Fruit fly (Drosophila melanogaster): Measurements from ENCODE around the gene tup.

dm6 chr2L:18866582-18866981 is 14.5 kb downstream of the tup start:
- TF ChIP-seq Pif1B (GFP tag; optimal IDR thresholded peaks at IDR 0.05) (no peak), CG8301 (tag; optimal IDR thresholded peaks at IDR 0.05) (no peak)

Measured in whole organism, pupa.